Worm (Caenorhabditis elegans) whole organism, L2 larva: Measurements from ENCODE around the gene K05F1.10.

ENCODE experiments used
- aly-2 ChIP-seq: fragments of 150-350 bp; optimal IDR thresholded peaks from 2 replicates; lab custom pipeline; 2014; ENCODE audit warnings: missing biosample characterization, missing genetic modification characterization
- lin-11 ChIP-seq: fragments of 150-350 bp; sonication (generic microtip); optimal IDR thresholded peaks from 2 replicates; lab custom pipeline; 2014; ENCODE audit warnings: missing biosample characterization, missing genetic modification characterization, inconsistent platforms, mixed read lengths
- lsy-2 ChIP-seq, 2 experiments: fragments of 150-350 bp in 1 of 2; sonication (generic microtip) in 1 of 2; optimal IDR thresholded peaks; 2 replicates each; lab custom pipeline; 2014 to 2017; ENCODE audit warnings: missing biosample characterization in 2 of 2, missing genetic modification characterization in 2 of 2
- snpc-4 ChIP-seq: fragments of 150-350 bp; optimal IDR thresholded peaks from 2 replicates; lab custom pipeline; 2014; ENCODE audit warnings: missing biosample characterization, missing genetic modification characterization
- unc-39 ChIP-seq: fragments of 150-350 bp; optimal IDR thresholded peaks from 2 replicates; lab custom pipeline; 2014; ENCODE audit warnings: missing biosample characterization, missing genetic modification characterization
- zag-1 ChIP-seq: fragments of 150-350 bp; optimal IDR thresholded peaks from 2 replicates; lab custom pipeline; 2014; ENCODE audit warnings: missing biosample characterization, missing genetic modification characterization
- ztf-11 ChIP-seq: sonication (generic microtip); optimal IDR thresholded peaks from 2 replicates; lab custom pipeline; 2017; ENCODE audit warnings: missing biosample characterization, missing genetic modification characterization

ce11 chrII:5828486-5828885, 23.2 kb upstream of the K05F1.10 start, which contains the start of gene ZK1248.11:
- no peak for TF ChIP-seq snpc-4 (tag; lab: Kevin White, UChicago)
- TF ChIP-seq unc-39 = no peak
- TF ChIP-seq lsy-2 (tag; optimal IDR thresholded peaks at IDR 0.05; lab: Kevin White, UChicago) = no peak
- no peak for TF ChIP-seq ztf-11 (tag; lab: Kevin White, UChicago)
- no peak for TF ChIP-seq zag-1 (tag; lab: Kevin White, UChicago)
- no peak for TF ChIP-seq lin-11
- no peak for TF ChIP-seq aly-2
